Fruit fly (Drosophila melanogaster): ENCODE measurements around the gene CecA2.
A peak's percentile ranks its signal among the peaks of the same experiment; 100 is the strongest.

CecA2 gene

DNA sequence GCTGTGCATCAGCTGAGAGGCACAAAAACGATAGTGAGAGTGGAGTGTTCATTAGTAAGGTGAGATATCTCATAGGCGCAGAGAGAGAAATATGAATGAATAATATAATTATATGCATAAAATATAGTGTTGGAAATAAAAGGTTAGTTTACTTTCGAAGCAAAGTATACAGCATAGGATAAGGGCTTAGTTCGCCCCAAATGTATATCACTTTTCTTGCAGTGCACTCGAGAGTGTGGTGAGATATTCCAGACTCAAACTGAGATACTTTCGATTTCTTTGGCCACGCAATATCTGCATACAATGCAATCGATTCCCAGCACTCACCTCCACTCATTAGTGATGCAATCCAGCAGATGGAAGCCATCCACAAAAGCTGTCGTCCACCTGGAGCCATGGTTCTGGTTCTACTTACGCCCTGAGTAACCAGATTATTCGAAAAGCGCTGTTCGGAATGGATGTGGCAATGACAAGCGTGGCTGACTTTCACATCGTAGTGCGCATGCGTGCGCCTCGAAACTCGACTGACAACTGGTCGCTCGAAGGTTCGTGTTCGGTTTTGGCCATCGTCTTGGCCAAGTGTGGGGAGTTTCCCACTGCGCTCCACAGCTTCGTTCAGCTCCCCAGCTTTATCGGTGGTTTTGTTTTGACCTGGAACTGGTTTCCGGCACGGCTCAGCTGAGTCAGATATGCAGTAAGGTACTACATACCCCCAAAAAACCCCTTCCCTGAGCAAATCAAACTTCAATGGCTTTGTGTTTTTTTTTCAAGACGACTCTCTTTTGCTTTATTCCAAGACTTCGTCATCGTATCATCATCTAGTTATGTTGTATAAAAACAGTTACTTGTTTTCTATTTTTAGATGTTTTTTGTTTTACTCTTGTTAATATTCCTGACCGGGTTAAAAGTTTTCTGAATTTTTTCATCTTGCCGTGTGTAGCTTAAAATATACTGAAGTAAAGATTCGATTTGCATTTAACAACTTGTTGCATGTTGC lies 41.0 kb upstream of the CecA2 start, which contains the start of gene Rsod (continued):
- TF ChIP-seq NfI (GFP tag; optimal IDR thresholded peaks at IDR 0.05) (peak; percentile 64), ac (GFP tag; optimal IDR thresholded peaks at IDR 0.05) (no peak), ssp (GFP tag; IDR thresholded peaks at IDR 0.05) (peak; percentile 56), Poxn (GFP tag; IDR thresholded peaks at IDR 0.05) (no peak), Nf-YA (GFP tag; IDR thresholded peaks at IDR 0.05) (peak; percentile 27; the same call in 1 of the 2 replicates), CG10979 (tag; optimal IDR thresholded peaks at IDR 0.05) (peak; percentile 68), croc (GFP tag; conservative IDR thresholded peaks at IDR 0.05) (peak; percentile 35; the same call in 2 of the 3 replicates), CG9609 (GFP tag; optimal IDR thresholded peaks at IDR 0.05) (no peak), CG14014 (GFP tag; IDR thresholded peaks at IDR 0.05) (peak; percentile 66; the same call in 1 of the 2 replicates), luna (GFP tag; optimal IDR thresholded peaks at IDR 0.05) (no peak), Camta (GFP tag; optimal IDR thresholded peaks at IDR 0.05) (no peak), tx (GFP tag; optimal IDR thresholded peaks at IDR 0.05) (no peak), MTF-1 (GFP tag; optimal IDR thresholded peaks at IDR 0.05; ENCODE audit: borderline replicate concordance) (no peak), gcm2 (GFP tag; optimal IDR thresholded peaks at IDR 0.05) (no peak), CG13894 (tag; optimal IDR thresholded peaks at IDR 0.05) (no peak), lbe (GFP tag; optimal IDR thresholded peaks at IDR 0.05) (no peak), Hsf (GFP tag; optimal IDR thresholded peaks at IDR 0.05) (peak; percentile 47), Dek (tag; optimal IDR thresholded peaks at IDR 0.05) (peak; percentile 16), CG4707 (GFP tag; optimal IDR thresholded peaks at IDR 0.05) (no peak), CG30020 (tag; optimal IDR thresholded peaks at IDR 0.05) (no peak), CG12299 (tag; optimal IDR thresholded peaks at IDR 0.05) (no peak), hb (GFP tag; IDR thresholded peaks at IDR 0.05; ENCODE audit: partially characterized antibody) (no peak), CG7556 (GFP tag; optimal IDR thresholded peaks at IDR 0.05) (peak; percentile 15), btn (GFP tag; optimal IDR thresholded peaks at IDR 0.05) (no peak), hth (optimal IDR thresholded peaks at IDR 0.05) (no peak), eyg (GFP tag; optimal IDR thresholded peaks at IDR 0.05) (no peak), CG7928 (GFP tag; optimal IDR thresholded peaks at IDR 0.05) (no peak), B-H1 (GFP tag; IDR thresholded peaks at IDR 0.05) (peak; percentile 63), CG17568 (GFP tag; optimal IDR thresholded peaks at IDR 0.05) (peak; percentile 31), Drgx (GFP tag; IDR thresholded peaks at IDR 0.05) (peak; percentile 93), dati (GFP tag; IDR thresholded peaks at IDR 0.05) (no peak), YL-1 (GFP tag; optimal IDR thresholded peaks at IDR 0.05) (no peak), HLHmδ (GFP tag; optimal IDR thresholded peaks at IDR 0.05) (no peak), bigmax (GFP tag; optimal IDR thresholded peaks at IDR 0.05) (no peak), CG30431 (GFP tag; optimal IDR thresholded peaks at IDR 0.05) (peak; percentile 26), Atf6 (GFP tag; IDR thresholded peaks at IDR 0.05) (no peak; the same call in 1 of the 2 replicates), bcd (GFP tag; optimal IDR thresholded peaks at IDR 0.05) (peak; percentile 36), CG6689 (GFP tag; IDR thresholded peaks at IDR 0.05) (peak; percentile 79), so (GFP tag; IDR thresholded peaks at IDR 0.05) (peak; percentile 84; the same call in 2 of the 3 replicates), CG10565 (GFP tag; optimal IDR thresholded peaks at IDR 0.05) (no peak), CG15479 (GFP tag; optimal IDR thresholded peaks at IDR 0.05) (no peak), CG34376 (GFP tag; optimal IDR thresholded peaks at IDR 0.05) (no peak), sisA (GFP tag; IDR thresholded peaks at IDR 0.05) (peak; percentile 74), CG17802 (tag; optimal IDR thresholded peaks at IDR 0.05) (peak; percentile 38), CG12391 (tag; optimal IDR thresholded peaks at IDR 0.05) (peak; percentile 54), CTCF (GFP tag; optimal IDR thresholded peaks at IDR 0.05) (no peak), ind (GFP tag; optimal IDR thresholded peaks at IDR 0.05) (peak; percentile 31), gfzf (GFP tag; optimal IDR thresholded peaks at IDR 0.05) (no peak), CG11247 (GFP tag; IDR thresholded peaks at IDR 0.05) (peak; percentile 44)

Measured in whole organism, embryonic.